Fruit fly (Drosophila melanogaster) whole organism: ENCODE measurements around the gene Fign.

Experiments used
- CG8478 ChIP-seq: fragments of >200 bp; optimal IDR thresholded peaks from 2 replicates; lab custom pipeline; 2018; ENCODE audit warnings: inconsistent platforms
- Dll ChIP-seq: fragments of >200 bp; optimal IDR thresholded peaks from 2 replicates; lab custom pipeline; 2017
- EcR ChIP-seq, 2 experiments: fragments of >200 bp; optimal IDR thresholded peaks; 2 replicates each; lab custom pipeline; 2017; ENCODE audit warnings: missing biosample characterization in 2 of 2, missing genetic modification characterization in 2 of 2, missing genetic modification reagents in 2 of 2
- psq ChIP-seq: fragments of >200 bp; optimal IDR thresholded peaks from 2 replicates; lab custom pipeline; 2017
- usp ChIP-seq: fragments of >200 bp; optimal IDR thresholded peaks from 2 replicates; lab custom pipeline; 2017; ENCODE audit warnings: missing biosample characterization, missing genetic modification characterization, mixed read lengths

- TF ChIP-seq EcR (GFP tag; optimal IDR thresholded peaks at IDR 0.05; lab: Kevin White, UChicago), result no peak
- no peak for TF ChIP-seq usp (GFP tag; lab: Kevin White, UChicago)
- no peak for TF ChIP-seq psq (lab: Kevin White, UChicago)
- TF ChIP-seq Dll (lab: Kevin White, UChicago), result no peak
- TF ChIP-seq CG8478 (lab: Kevin White, UChicago), result no peak
Observed at dm6 chr2L:3332514-3332913, 12.8 kb upstream of the Fign start, which contains the start of gene CG15408.
